Worm (Caenorhabditis elegans) whole organism, young adult: ENCODE results near the gene F56H9.9.

Source experiments
- Y53F4B.3 ChIP-seq: fragments of 200-800 bp; sonication (Bioruptor generic); IDR thresholded peaks from 2 replicates; pipeline ENCODE4 v1.3.6; 2022; ENCODE audit warnings: missing genetic modification reagents, missing genetic modification characterization, missing compliant biosample characterization
- him-1 ChIP-seq: sonication (generic microtip); optimal IDR thresholded peaks from 2 replicates; lab custom pipeline; 2016; ENCODE audit warnings: missing genotype, missing genetic modification reagents, missing genetic modification characterization, missing compliant biosample characterization
- lin-35 ChIP-seq, 3 experiments: fragments of 150-350 bp in 2 of 3; sonication (generic microtip) in 1 of 3; optimal IDR thresholded peaks; 2 replicates each; lab custom pipeline; 2014 to 2018; ENCODE audit warnings: missing biosample characterization in 3 of 3, missing genetic modification characterization in 3 of 3, missing genetic modification reagents in 3 of 3
- sptf-2 ChIP-seq: fragments of 200-800 bp; sonication (Bioruptor generic); optimal IDR thresholded peaks from 2 replicates; lab custom pipeline; 2018; ENCODE audit warnings: mild to moderate bottlenecking, missing genetic modification characterization, missing compliant biosample characterization

- TF ChIP-seq lin-35 (GFP tag; optimal IDR thresholded peaks at IDR 0.05; lab: Kevin White, UChicago), result no peak
- no peak for TF ChIP-seq Y53F4B.3 (GFP tag; lab: Robert Waterston, UW)
- TF ChIP-seq him-1 (tag; lab: Kevin White, UChicago), result no peak
- no peak for TF ChIP-seq sptf-2 (GFP tag; lab: Kevin White, UChicago)
Measured at ce11 chrV:12663386-12663785, 39.1 kb upstream of the F56H9.9 start.
